Worm (Caenorhabditis elegans): ENCODE measurements around the gene F29B9.11.

Gene F29B9.11

ce11 chrIV:4650624-4651094 lies 9.3 kb downstream of the F29B9.11 start, which contains the start of gene ubc-9:
ubc-9 (plus strand) TSS chrIV:4651044.
- peak; percentile 60 for TF ChIP-seq mls-2 (tag; optimal IDR thresholded peaks at IDR 0.05)
- TF ChIP-seq unc-120 (tag; optimal IDR thresholded peaks at IDR 0.05; ENCODE audit: poor library complexity, severe bottlenecking), result peak; percentile 33
- peak; percentile 27 for TF ChIP-seq sptf-1 (tag; optimal IDR thresholded peaks at IDR 0.05)
- TF ChIP-seq ces-1 (GFP tag; optimal IDR thresholded peaks at IDR 0.05), result peak; percentile 65
- peak; percentile 38 for TF ChIP-seq cnd-1 (tag; optimal IDR thresholded peaks at IDR 0.05)
- peak; percentile 57 for TF ChIP-seq lsy-2 (tag; optimal IDR thresholded peaks at IDR 0.05)
- peak; percentile 34 for TF ChIP-seq lin-13 (tag; optimal IDR thresholded peaks at IDR 0.05)
- TF ChIP-seq ztf-11 (tag; optimal IDR thresholded peaks at IDR 0.05), result no peak
- no peak for TF ChIP-seq lin-32 (GFP tag; optimal IDR thresholded peaks at IDR 0.05)
- no peak for TF ChIP-seq M03D4.4 (tag; optimal IDR thresholded peaks at IDR 0.05)
- peak; percentile 48 for TF ChIP-seq pha-4 (tag; optimal IDR thresholded peaks at IDR 0.05)
- peak; percentile 78 for TF ChIP-seq mep-1 (tag; optimal IDR thresholded peaks at IDR 0.05)
- TF ChIP-seq nhr-237 (tag; optimal IDR thresholded peaks at IDR 0.05), result peak; percentile 40
- TF ChIP-seq ceh-43 (GFP tag; optimal IDR thresholded peaks at IDR 0.05), result peak; percentile 9
- peak; percentile 94 for TF ChIP-seq ceh-39 (tag; optimal IDR thresholded peaks at IDR 0.05)

DNA sequence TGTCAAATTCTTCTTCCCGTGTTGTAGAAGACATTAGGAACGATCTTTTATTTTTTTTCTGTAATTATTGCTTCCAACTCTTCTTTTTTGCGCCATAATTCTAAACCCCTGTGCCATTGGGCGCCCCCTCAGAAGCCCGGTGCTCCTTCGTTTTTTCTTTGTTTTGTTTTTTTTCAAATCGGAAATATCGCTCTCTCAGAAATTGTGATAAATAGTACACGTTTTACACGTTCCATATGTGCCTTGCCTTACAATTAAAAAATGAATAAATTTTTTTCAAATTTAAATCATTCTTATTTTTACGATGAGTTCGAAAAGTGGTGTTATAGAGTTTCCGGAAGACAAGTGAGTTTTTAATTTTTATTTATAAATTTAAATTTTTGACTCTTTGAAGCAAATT lies 10.5 kb downstream of the F29B9.11 start, which contains the start of gene F29B9.7:
F29B9.7 (plus strand) TSS at position 301 of the 400 bp plus-strand sequence.
- TF ChIP-seq elt-1 (tag; optimal IDR thresholded peaks at IDR 0.05; ENCODE audit: borderline replicate concordance, insufficient read depth), result no peak
- TF ChIP-seq ceh-39 (tag; optimal IDR thresholded peaks at IDR 0.05), result no peak
- TF ChIP-seq lsy-2 (tag; optimal IDR thresholded peaks at IDR 0.05), result no peak
- TF ChIP-seq tbx-8 (GFP tag; optimal IDR thresholded peaks at IDR 0.05), result no peak
- no peak for TF ChIP-seq cnd-1 (tag; optimal IDR thresholded peaks at IDR 0.05)
- TF ChIP-seq flh-1 (GFP tag; optimal IDR thresholded peaks at IDR 0.05), result no peak
- no peak for TF ChIP-seq lin-13 (tag; optimal IDR thresholded peaks at IDR 0.05)
- TF ChIP-seq blmp-1 (tag; optimal IDR thresholded peaks at IDR 0.05), result no peak
- no peak for TF ChIP-seq elt-3 (tag; optimal IDR thresholded peaks at IDR 0.05)
- no peak for TF ChIP-seq nhr-12 (tag; optimal IDR thresholded peaks at IDR 0.05)
- TF ChIP-seq unc-62 (GFP tag; optimal IDR thresholded peaks at IDR 0.05), result no peak

DNA sequence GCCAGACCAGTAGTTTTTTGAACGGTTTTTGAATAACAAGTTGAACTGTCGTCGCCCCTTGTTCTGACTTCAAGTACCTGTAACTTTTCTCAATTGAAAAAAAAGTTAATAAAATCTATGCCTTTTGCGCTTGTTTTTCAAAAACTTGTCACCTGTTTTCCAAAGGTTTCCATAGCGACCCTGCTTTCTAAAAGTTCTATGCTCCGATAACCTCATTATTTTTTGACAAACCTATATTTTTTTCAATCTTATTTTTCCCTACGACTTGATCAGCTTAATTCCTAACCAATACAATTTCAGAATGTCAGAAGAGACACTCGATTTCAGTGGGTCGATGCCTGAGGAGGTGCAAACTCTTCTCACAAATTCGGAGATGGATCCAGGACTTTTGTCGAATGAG lies 12.6 kb downstream of the F29B9.11 start, which contains the start of gene F29B9.8:
F29B9.8 (plus strand) TSS at position 301 of the 400 bp plus-strand sequence.
- TF ChIP-seq ceh-83 (GFP tag; optimal IDR thresholded peaks at IDR 0.05) (no peak), unc-39 (tag; optimal IDR thresholded peaks at IDR 0.05) (no peak), lin-32 (GFP tag; optimal IDR thresholded peaks at IDR 0.05) (no peak), ham-2 (GFP tag; optimal IDR thresholded peaks at IDR 0.05) (no peak), nhr-28 (tag; optimal IDR thresholded peaks at IDR 0.05) (no peak), drap-1 (GFP tag; optimal IDR thresholded peaks at IDR 0.05) (no peak), unc-120 (tag; optimal IDR thresholded peaks at IDR 0.05; ENCODE audit: poor library complexity, severe bottlenecking) (no peak), flh-1 (GFP tag; optimal IDR thresholded peaks at IDR 0.05) (no peak), sptf-1 (tag; optimal IDR thresholded peaks at IDR 0.05) (no peak), hlh-1 (tag; optimal IDR thresholded peaks at IDR 0.05) (no peak), cnd-1 (tag; optimal IDR thresholded peaks at IDR 0.05) (no peak), M03D4.4 (tag; optimal IDR thresholded peaks at IDR 0.05) (no peak), bed-3 (GFP tag; optimal IDR thresholded peaks at IDR 0.05) (no peak)

ce11 chrIV:4645243-4645642 lies 14.8 kb downstream of the F29B9.11 start:
- no peak for TF ChIP-seq ham-2 (GFP tag; optimal IDR thresholded peaks at IDR 0.05)
- TF ChIP-seq hlh-1 (tag; optimal IDR thresholded peaks at IDR 0.05), result peak; percentile 52

ce11 chrIV:4643577-4643976 lies 16.4 kb downstream of the F29B9.11 start:
- TF ChIP-seq sem-2 (GFP tag; optimal IDR thresholded peaks at IDR 0.05), result no peak
- peak; percentile 67 for TF ChIP-seq unc-120 (tag; optimal IDR thresholded peaks at IDR 0.05; ENCODE audit: poor library complexity, severe bottlenecking)
- TF ChIP-seq zip-8 (tag; optimal IDR thresholded peaks at IDR 0.05), result no peak
- TF ChIP-seq ham-2 (GFP tag; optimal IDR thresholded peaks at IDR 0.05), result peak; percentile 47
